Fruit fly (Drosophila melanogaster): ENCODE results near the gene beat-IV.
A peak's percentile ranks its signal among the peaks of the same experiment; 100 is the strongest.

beat-IV gene

DNA sequence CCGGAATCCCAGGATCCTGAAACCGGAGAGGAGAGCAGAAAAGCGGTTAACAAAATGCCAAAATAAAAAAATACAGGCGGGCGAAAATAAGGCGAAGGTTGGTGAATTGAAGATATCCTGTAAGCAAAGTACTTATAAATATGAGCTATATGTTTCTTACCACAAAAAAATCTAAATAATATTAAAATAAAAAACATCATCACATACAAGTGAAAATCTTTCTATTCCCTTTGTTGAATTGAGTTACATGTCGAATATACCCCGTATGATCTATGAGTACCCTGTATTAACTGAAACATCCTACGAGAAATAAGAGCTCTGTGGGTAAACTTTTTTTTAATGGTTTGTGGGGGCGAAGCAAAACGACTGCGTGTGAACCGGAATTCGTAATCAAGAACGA is 54.9 kb downstream of the beat-IV start (continued):
- TF ChIP-seq slbo (GFP tag; IDR thresholded peaks at IDR 0.05) = peak; percentile 71
- TF ChIP-seq CG6689 (GFP tag; IDR thresholded peaks at IDR 0.05) = peak; percentile 24; the same call in 1 of the 2 replicates
- TF ChIP-seq NC2α (GFP tag; optimal IDR thresholded peaks at IDR 0.05) = no peak
- peak; percentile 57 for TF ChIP-seq Meics (GFP tag; optimal IDR thresholded peaks at IDR 0.05)
- peak; percentile 56 for TF ChIP-seq dmrt99B (tag; optimal IDR thresholded peaks at IDR 0.05)
- peak; percentile 35 for TF ChIP-seq CG10147 (GFP tag; optimal IDR thresholded peaks at IDR 0.05)
- TF ChIP-seq unc-4 (GFP tag; IDR thresholded peaks at IDR 0.05; ENCODE audit: partially characterized antibody) = no peak
- TF ChIP-seq caup (GFP tag; optimal IDR thresholded peaks at IDR 0.05; ENCODE audit: severe bottlenecking) = peak; percentile 11
- TF ChIP-seq CG13424 (tag; optimal IDR thresholded peaks at IDR 0.05) = peak; percentile 8
- TF ChIP-seq CG10209 (GFP tag; optimal IDR thresholded peaks at IDR 0.05) = peak; percentile 20
- no peak for TF ChIP-seq ken (GFP tag; IDR thresholded peaks at IDR 0.05)
- peak; percentile 15 for TF ChIP-seq HHEX (GFP tag; optimal IDR thresholded peaks at IDR 0.05)
- 0 out of 2 replicates have a peak, but pooled peaks have one; percentile 62 for TF ChIP-seq Rfx (GFP tag; IDR thresholded peaks at IDR 0.05)
- TF ChIP-seq CG6813 (GFP tag; optimal IDR thresholded peaks at IDR 0.05) = peak; percentile 15
- peak in 1 of 2 experiments; percentile 44 for TF ChIP-seq Hr51 (GFP tag; optimal IDR thresholded peaks at IDR 0.05)
- peak; percentile 82 for TF ChIP-seq CG18599 (GFP tag; optimal IDR thresholded peaks at IDR 0.05)
- peak; percentile 4 for TF ChIP-seq CG12659 (GFP tag; optimal IDR thresholded peaks at IDR 0.05)
- peak; percentile 24 for TF ChIP-seq CG17385 (GFP tag; optimal IDR thresholded peaks at IDR 0.05)
- TF ChIP-seq tgo (GFP tag; IDR thresholded peaks at IDR 0.05) = peak; percentile 31; the same call in 1 of the 3 replicates
- no peak for TF ChIP-seq ac (GFP tag; optimal IDR thresholded peaks at IDR 0.05)
- TF ChIP-seq CG4854 (GFP tag; optimal IDR thresholded peaks at IDR 0.05) = no peak
- no peak for TF ChIP-seq wor (GFP tag; IDR thresholded peaks at IDR 0.05)
- no peak for TF ChIP-seq Atf-2 (GFP tag; optimal IDR thresholded peaks at IDR 0.05)
- TF ChIP-seq PHDP (tag; optimal IDR thresholded peaks at IDR 0.05) = no peak
- TF ChIP-seq lab (GFP tag; optimal IDR thresholded peaks at IDR 0.05) = peak; percentile 71
- peak; percentile 59 for TF ChIP-seq Fer1 (GFP tag; optimal IDR thresholded peaks at IDR 0.05)
- no peak for TF ChIP-seq prd (optimal IDR thresholded peaks at IDR 0.05)
- peak; percentile 53; the same call in 1 of the 3 replicates for TF ChIP-seq prd (GFP tag; IDR thresholded peaks at IDR 0.05)
- no peak for TF ChIP-seq inv (GFP tag; IDR thresholded peaks at IDR 0.05; ENCODE audit: partially characterized antibody)
- TF ChIP-seq CG4424 (GFP tag; optimal IDR thresholded peaks at IDR 0.05) = no peak
- no peak for TF ChIP-seq ato (GFP tag; IDR thresholded peaks at IDR 0.05; ENCODE audit: partially characterized antibody)
- 0 out of 2 replicates have a peak, but pooled peaks have one; percentile 38 for TF ChIP-seq Ada2b (GFP tag; IDR thresholded peaks at IDR 0.05)
- TF ChIP-seq CG1792 (GFP tag; optimal IDR thresholded peaks at IDR 0.05) = no peak
- TF ChIP-seq Hand (GFP tag; optimal IDR thresholded peaks at IDR 0.05) = peak; percentile 24
- no peak for TF ChIP-seq CG33557 (GFP tag; optimal IDR thresholded peaks at IDR 0.05)
- TF ChIP-seq CG7372 (GFP tag; IDR thresholded peaks at IDR 0.05) = no peak
- no peak for TF ChIP-seq wek (GFP tag; optimal IDR thresholded peaks at IDR 0.05)
- no peak for TF ChIP-seq az2 (GFP tag; optimal IDR thresholded peaks at IDR 0.05)
- TF ChIP-seq CG3281 (GFP tag; optimal IDR thresholded peaks at IDR 0.05) = peak; percentile 40
- peak; percentile 64 for TF ChIP-seq CG2678 (tag; optimal IDR thresholded peaks at IDR 0.05)
- peak; percentile 30 for TF ChIP-seq CoRest (tag; optimal IDR thresholded peaks at IDR 0.05)
- peak; percentile 32 for TF ChIP-seq Fer3 (tag; optimal IDR thresholded peaks at IDR 0.05)
- no peak for TF ChIP-seq CG11398 (GFP tag; optimal IDR thresholded peaks at IDR 0.05)
- TF ChIP-seq CG1832 (GFP tag; optimal IDR thresholded peaks at IDR 0.05) = no peak
- TF ChIP-seq ash1 (GFP tag; optimal IDR thresholded peaks at IDR 0.05) = no peak
- TF ChIP-seq CG11560 (tag; IDR thresholded peaks at IDR 0.05) = 0 out of 3 replicates have a peak, but pooled peaks have one; percentile 31
- TF ChIP-seq sens (GFP tag) = peak; percentile 54
- peak; percentile 13 for TF ChIP-seq CG17359 (tag; optimal IDR thresholded peaks at IDR 0.05)
- no peak for TF ChIP-seq CG34422 (GFP tag; IDR thresholded peaks at IDR 0.05)

Data from whole organism, embryonic.